Fruit fly (Drosophila melanogaster) whole organism, embryonic: Measurements from ENCODE around the gene scrt.

Source experiments
- Awh ChIP-seq: fragments of 200-800 bp; sonication (Bioruptor generic); IDR thresholded peaks from 2 replicates; pipeline ENCODE4, ENCODE4 v1.3.6; 2022; ENCODE audit warnings: missing biosample characterization, missing genetic modification characterization
- Bteb2 ChIP-seq: fragments of 200-800 bp; sonication (Bioruptor generic); optimal IDR thresholded peaks from 2 replicates; lab custom pipeline; 2016; ENCODE audit warnings: missing biosample characterization, missing genetic modification characterization
- CG11085 ChIP-seq: fragments of 200-800 bp; sonication (Bioruptor generic); IDR thresholded peaks from 2 replicates; pipeline ENCODE4 v1.3.6; 2022; ENCODE audit warnings: missing biosample characterization, missing genetic modification characterization
- CG11456 ChIP-seq: fragments of 200-800 bp; sonication (Bioruptor generic); IDR thresholded peaks from 3 replicates; pipeline ENCODE4 v1.3.6; 2022; ENCODE audit warnings: missing biosample characterization, missing genetic modification characterization
- CG11723 ChIP-seq: fragments of 200-800 bp; sonication (Bioruptor generic); optimal IDR thresholded peaks from 2 replicates; lab custom pipeline; 2017; ENCODE audit warnings: missing biosample characterization, mild to moderate bottlenecking, missing genetic modification characterization
- CG12391 ChIP-seq: fragments of 200-800 bp; sonication (Bioruptor generic); optimal IDR thresholded peaks from 3 replicates; lab custom pipeline; 2018; ENCODE audit warnings: missing biosample characterization, mild to moderate bottlenecking, missing genetic modification characterization, moderate library complexity
- CG12769 ChIP-seq: fragments of 200-800 bp; sonication (Bioruptor generic); optimal IDR thresholded peaks from 2 replicates; lab custom pipeline; 2019; ENCODE audit warnings: missing biosample characterization, mild to moderate bottlenecking, missing genetic modification characterization, moderate library complexity
- CG13296 ChIP-seq: fragments of 200-800 bp; sonication (Bioruptor generic); optimal IDR thresholded peaks from 3 replicates; lab custom pipeline; 2018; ENCODE audit warnings: missing biosample characterization, mild to moderate bottlenecking, missing genetic modification characterization
- CG14667 ChIP-seq: fragments of 200-800 bp; sonication (Bioruptor generic); IDR thresholded peaks from 2 replicates; pipeline ENCODE4 v1.3.6; 2022; ENCODE audit warnings: missing biosample characterization, missing genetic modification characterization
- CG15514 ChIP-seq: fragments of 200-800 bp; sonication (Bioruptor generic); optimal IDR thresholded peaks from 3 replicates; lab custom pipeline; 2017; ENCODE audit warnings: missing biosample characterization, missing genetic modification characterization, mild to moderate bottlenecking, moderate library complexity, missing genetic modification reagents
- CG16779 ChIP-seq: fragments of 200-800 bp; sonication (Bioruptor generic); IDR thresholded peaks from 2 replicates; pipeline ENCODE4 v1.3.6; 2022; ENCODE audit warnings: missing biosample characterization, missing genetic modification characterization
- CG17186 ChIP-seq: fragments of 200-800 bp; sonication (Bioruptor generic); optimal IDR thresholded peaks from 3 replicates; lab custom pipeline; 2017; ENCODE audit warnings: missing biosample characterization, missing genetic modification reagents, missing genetic modification characterization
- CG17361 ChIP-seq: fragments of 200-800 bp; sonication (Bioruptor generic); IDR thresholded peaks from 3 replicates; pipeline ENCODE4 v1.3.6; 2022; ENCODE audit warnings: missing biosample characterization, missing genetic modification characterization
- CG17829 ChIP-seq: fragments of 200-800 bp; optimal IDR thresholded peaks from 2 replicates; lab custom pipeline; 2019; ENCODE audit warnings: missing biosample characterization, mild to moderate bottlenecking, missing genetic modification characterization, moderate library complexity
- CG18619 ChIP-seq: fragments of 200-800 bp; sonication (Bioruptor generic); optimal IDR thresholded peaks from 3 replicates; lab custom pipeline; 2017; ENCODE audit warnings: missing biosample characterization, mild to moderate bottlenecking, missing genetic modification characterization
- CG30020 ChIP-seq: fragments of 200-800 bp; optimal IDR thresholded peaks from 2 replicates; lab custom pipeline; 2019; ENCODE audit warnings: missing biosample characterization, mild to moderate bottlenecking, missing genetic modification characterization, moderate library complexity
- CG34224 ChIP-seq: fragments of 200-800 bp; sonication (Bioruptor generic); IDR thresholded peaks from 3 replicates; pipeline ENCODE4 v1.3.6; 2022; ENCODE audit warnings: missing biosample characterization, missing genetic modification characterization; ENCODE audit not compliant: partially characterized antibody
- CG3726 ChIP-seq: fragments of 200-800 bp; sonication (Bioruptor generic); IDR thresholded peaks from 3 replicates; pipeline ENCODE4, ENCODE4 v1.3.6; 2022; ENCODE audit warnings: missing biosample characterization, missing genetic modification characterization
- CG6689 ChIP-seq: fragments of 200-800 bp; sonication (Bioruptor generic); IDR thresholded peaks from 2 replicates; pipeline ENCODE4 v1.3.6; 2022; ENCODE audit warnings: missing biosample characterization, missing genetic modification characterization
- CG7928 ChIP-seq: fragments of 200-800 bp; sonication (Bioruptor generic); optimal IDR thresholded peaks from 2 replicates; lab custom pipeline; 2017; ENCODE audit warnings: missing biosample characterization, mild to moderate bottlenecking, missing genetic modification characterization
- CG8924 ChIP-seq: fragments of 200-800 bp; optimal IDR thresholded peaks from 3 replicates; lab custom pipeline; 2019; ENCODE audit warnings: missing biosample characterization, mild to moderate bottlenecking, missing genetic modification characterization, moderate library complexity
- CG9609 ChIP-seq: fragments of 200-800 bp; sonication (Bioruptor generic); optimal IDR thresholded peaks from 3 replicates; lab custom pipeline; 2016; ENCODE audit warnings: missing biosample characterization, missing genetic modification characterization
- CTCF ChIP-seq: fragments of 200-800 bp; sonication (Bioruptor generic); optimal IDR thresholded peaks from 2 replicates; lab custom pipeline; 2017; ENCODE audit warnings: missing biosample characterization, mild to moderate bottlenecking, missing genetic modification characterization, moderate library complexity
- D ChIP-seq, 2 experiments: fragments of 200-800 bp in 1 of 2; fragments of >200 bp in 1 of 2; sonication (Bioruptor generic) in 1 of 2; optimal IDR thresholded peaks; 2 replicates in 1 of 2; 3 replicates in 1 of 2; lab custom pipeline; 2017; ENCODE audit warnings: mild to moderate bottlenecking in 1 of 2, missing biosample characterization in 1 of 2, missing genetic modification characterization in 1 of 2, missing genetic modification reagents in 1 of 2
- Dfd ChIP-seq, 2 experiments: fragments of >200 bp; optimal IDR thresholded peaks; 2 replicates each; lab custom pipeline; 2017; ENCODE audit warnings: missing biosample characterization in 2 of 2, missing genetic modification characterization in 2 of 2
- MESR4 ChIP-seq: fragments of 200-800 bp; sonication (Bioruptor generic); optimal IDR thresholded peaks from 2 replicates; lab custom pipeline; 2018; ENCODE audit warnings: missing biosample characterization, mild to moderate bottlenecking, missing genetic modification characterization, moderate library complexity
- MTF-1 ChIP-seq: fragments of 200-800 bp; sonication (Bioruptor generic); optimal IDR thresholded peaks from 2 replicates; lab custom pipeline; 2018; ENCODE audit warnings: missing biosample characterization, mild to moderate bottlenecking, missing genetic modification characterization, borderline replicate concordance
- Myb ChIP-seq: fragments of 200-800 bp; sonication (Bioruptor generic); optimal IDR thresholded peaks from 2 replicates; lab custom pipeline; 2016; ENCODE audit warnings: missing biosample characterization, missing genetic modification characterization
- Nf-YC ChIP-seq: fragments of 200-800 bp; optimal IDR thresholded peaks from 3 replicates; lab custom pipeline; 2019; ENCODE audit warnings: missing biosample characterization, mild to moderate bottlenecking, missing genetic modification characterization, moderate library complexity
- Pdp1 ChIP-seq, 2 experiments: fragments of 200-800 bp; sonication (Bioruptor generic); optimal IDR thresholded peaks; 3 replicates each; lab custom pipeline; 2016; ENCODE audit warnings: missing biosample characterization in 2 of 2, missing genetic modification characterization in 2 of 2, mild to moderate bottlenecking in 1 of 2, moderate library complexity in 1 of 2
- Six4 ChIP-seq: fragments of 200-800 bp; sonication (Bioruptor generic); optimal IDR thresholded peaks from 2 replicates; lab custom pipeline; 2016; ENCODE audit warnings: missing biosample characterization, missing genetic modification characterization
- ap ChIP-seq: fragments of 200-800 bp; sonication (Bioruptor generic); IDR thresholded peaks from 2 replicates; pipeline ENCODE4 v1.3.6; 2022; ENCODE audit warnings: missing biosample characterization, missing genetic modification characterization
- br ChIP-seq: fragments of >200 bp; optimal IDR thresholded peaks from 2 replicates; lab custom pipeline; 2017
- cato ChIP-seq: fragments of 200-800 bp; sonication (Bioruptor generic); optimal IDR thresholded peaks from 2 replicates; lab custom pipeline; 2016; ENCODE audit warnings: missing biosample characterization, missing genetic modification characterization, borderline replicate concordance
- dan ChIP-seq: fragments of 200-800 bp; sonication (Bioruptor generic); IDR thresholded peaks from 2 replicates; pipeline ENCODE4 v1.3.6; 2022; ENCODE audit warnings: missing biosample characterization, missing genetic modification characterization
- danr ChIP-seq: fragments of 200-800 bp; sonication (Bioruptor generic); IDR thresholded peaks from 2 replicates; pipeline ENCODE4 v1.3.6; 2022; ENCODE audit warnings: missing biosample characterization, missing genetic modification characterization
- dysf ChIP-seq: fragments of 200-800 bp; sonication (Bioruptor generic); IDR thresholded peaks from 3 replicates; pipeline ENCODE4 v1.3.6; 2022; ENCODE audit warnings: missing biosample characterization, missing genetic modification characterization
- exex ChIP-seq: fragments of 200-800 bp; sonication (Bioruptor generic); optimal IDR thresholded peaks from 4 replicates; lab custom pipeline; 2018; ENCODE audit warnings: missing biosample characterization, mild to moderate bottlenecking, missing genetic modification characterization, moderate library complexity
- ftz-f1 ChIP-seq: fragments of 200-800 bp; sonication (Bioruptor generic); optimal IDR thresholded peaks from 2 replicates; lab custom pipeline; 2016; ENCODE audit warnings: missing biosample characterization, missing genetic modification characterization
- gsb ChIP-seq: fragments of 200-800 bp; sonication (Bioruptor generic); IDR thresholded peaks from 2 replicates; pipeline ENCODE4 v1.3.6; 2022; ENCODE audit warnings: missing biosample characterization, missing genetic modification characterization
- ham ChIP-seq: fragments of 200-800 bp; sonication (Bioruptor generic); IDR thresholded peaks from 2 replicates; pipeline ENCODE4 v1.3.6; 2022; ENCODE audit warnings: missing biosample characterization, missing genetic modification characterization
- knrl ChIP-seq: fragments of 200-800 bp; sonication (Bioruptor generic); IDR thresholded peaks from 3 replicates; pipeline ENCODE4 v1.3.6; 2022; ENCODE audit warnings: missing biosample characterization, missing genetic modification characterization; ENCODE audit not compliant: partially characterized antibody
- mirr ChIP-seq: fragments of 200-800 bp; sonication (Bioruptor generic); optimal IDR thresholded peaks from 3 replicates; lab custom pipeline; 2018; ENCODE audit warnings: missing biosample characterization, mild to moderate bottlenecking, missing genetic modification characterization
- otp ChIP-seq: fragments of 200-800 bp; sonication (Bioruptor generic); IDR thresholded peaks from 3 replicates; pipeline ENCODE4, ENCODE4 v1.3.6; 2022; ENCODE audit warnings: missing biosample characterization, missing genetic modification characterization
- pan ChIP-seq, 4 experiments: fragments of >200 bp in 3 of 4; fragments of 200-800 bp in 1 of 4; sonication (Bioruptor generic) in 1 of 4; optimal IDR thresholded peaks in 3 of 4; IDR thresholded peaks in 1 of 4; 2 replicates each; pipeline versions ENCODE4 v1.3.6 to Lab custom; 2017 to 2022; ENCODE audit warnings: missing biosample characterization in 2 of 4, missing genetic modification characterization in 2 of 4, mixed read lengths in 1 of 4
- pb ChIP-seq: fragments of 200-800 bp; sonication (Bioruptor generic); optimal IDR thresholded peaks from 3 replicates; lab custom pipeline; 2016; ENCODE audit warnings: missing biosample characterization, missing genetic modification characterization
- sens ChIP-seq: fragments of 200-800 bp; sonication (Bioruptor generic); peaks from one replicate; lab custom pipeline; 2016; ENCODE audit warnings: missing biosample characterization, missing genetic modification characterization
- sob ChIP-seq: fragments of 200-800 bp; sonication (Bioruptor generic); IDR thresholded peaks from 2 replicates; pipeline ENCODE4 v1.3.6; 2022; ENCODE audit warnings: missing biosample characterization, missing genetic modification characterization
- ssp ChIP-seq: fragments of 200-800 bp; sonication (Bioruptor generic); IDR thresholded peaks from 2 replicates; pipeline ENCODE4 v1.3.6; 2022; ENCODE audit warnings: missing biosample characterization, missing genetic modification characterization
- twi ChIP-seq: fragments of 200-800 bp; optimal IDR thresholded peaks from 2 replicates; lab custom pipeline; 2019; ENCODE audit warnings: missing biosample characterization, mild to moderate bottlenecking, missing genetic modification characterization, moderate library complexity

Gene scrt

dm6 chr3L:4025738-4026505, 42.2 kb downstream of the scrt start, which contains the start of gene CG11594 (continued):
- no peak for TF ChIP-seq MESR4
- TF ChIP-seq Bteb2 = peak; percentile 8
- TF ChIP-seq dysf (GFP tag; lab: Robert Waterston, UW) = peak; percentile 29; the same call in 1 of the 3 replicates
- peak; percentile 8 for TF ChIP-seq CG8924 (tag; lab: Kevin White, UChicago)
- TF ChIP-seq Awh (GFP tag; lab: Robert Waterston, UW) = peak; percentile 40; the same call in 1 of the 2 replicates
- TF ChIP-seq dan = no peak
- TF ChIP-seq CTCF (GFP tag; lab: Kevin White, UChicago) = no peak
- no peak for TF ChIP-seq danr (GFP tag; lab: Robert Waterston, UW)
- no peak for TF ChIP-seq ssp
- no peak for TF ChIP-seq D (optimal IDR thresholded peaks at IDR 0.05; lab: Kevin White, UChicago)
- no peak for TF ChIP-seq D (GFP tag; optimal IDR thresholded peaks at IDR 0.05; lab: Kevin White, UChicago)
- no peak for TF ChIP-seq CG14667 (GFP tag; lab: Robert Waterston, UW)
- TF ChIP-seq knrl = no peak
- peak in 1 of 2 experiments; percentile 27 for TF ChIP-seq Pdp1 (GFP tag; optimal IDR thresholded peaks at IDR 0.05; lab: Kevin White, UChicago)
- TF ChIP-seq CG11456 (GFP tag; lab: Robert Waterston, UW) = no peak
- peak; percentile 50; the same call in 1 of the 2 replicates for TF ChIP-seq sob (GFP tag; lab: Robert Waterston, UW)
- TF ChIP-seq pan (optimal IDR thresholded peaks at IDR 0.05; lab: Kevin White, UChicago) = no peak
- TF ChIP-seq pan (GFP tag; optimal IDR thresholded peaks at IDR 0.05 in 1 of 2, IDR thresholded peaks at IDR 0.05 in 1 of 2) = peak in 1 of 2 experiments; percentile 34
- no peak for TF ChIP-seq CG30020 (tag; lab: Kevin White, UChicago)
- no peak for TF ChIP-seq cato (GFP tag; lab: Kevin White, UChicago)
- peak; percentile 65 for TF ChIP-seq CG15514
- no peak for TF ChIP-seq br
- TF ChIP-seq gsb (GFP tag; lab: Robert Waterston, UW) = peak; percentile 41; the same call in 1 of the 2 replicates
- TF ChIP-seq Myb = no peak
- no peak for TF ChIP-seq ham (GFP tag; lab: Robert Waterston, UW)
- TF ChIP-seq CG6689 (GFP tag; lab: Robert Waterston, UW) = no peak
- TF ChIP-seq CG13296 (GFP tag; lab: Kevin White, UChicago) = peak; percentile 49
- no peak for TF ChIP-seq CG17186 (GFP tag; lab: Kevin White, UChicago)
- no peak for TF ChIP-seq CG3726 (GFP tag; lab: Robert Waterston, UW)
- TF ChIP-seq CG34224 (GFP tag; lab: Robert Waterston, UW) = no peak
- no peak for TF ChIP-seq pb (GFP tag; lab: Kevin White, UChicago)
- peak; percentile 22 for TF ChIP-seq mirr (GFP tag; lab: Kevin White, UChicago)
- peak; percentile 4 for TF ChIP-seq CG11723 (GFP tag; lab: Kevin White, UChicago)
- no peak for TF ChIP-seq CG17361 (GFP tag; lab: Robert Waterston, UW)
- TF ChIP-seq CG18619 (GFP tag; lab: Kevin White, UChicago) = peak; percentile 37
- TF ChIP-seq ftz-f1 (GFP tag; lab: Kevin White, UChicago) = no peak
- TF ChIP-seq otp = no peak
- no peak for TF ChIP-seq Dfd (GFP tag; optimal IDR thresholded peaks at IDR 0.05; lab: Kevin White, UChicago)
- no peak for TF ChIP-seq Nf-YC
- no peak for TF ChIP-seq ap (GFP tag; lab: Robert Waterston, UW)
- no peak for TF ChIP-seq CG16779 (GFP tag; lab: Robert Waterston, UW)
- no peak for TF ChIP-seq CG17829 (tag; lab: Kevin White, UChicago)
- no peak for TF ChIP-seq CG11085 (GFP tag; lab: Robert Waterston, UW)
- peak; percentile 62 for TF ChIP-seq sens (GFP tag; lab: Kevin White, UChicago)
- peak; percentile 24 for TF ChIP-seq MTF-1 (GFP tag; lab: Kevin White, UChicago)
- no peak for TF ChIP-seq Six4
- TF ChIP-seq exex (tag; lab: Kevin White, UChicago) = peak; percentile 95
- no peak for TF ChIP-seq twi (tag; lab: Kevin White, UChicago)
- TF ChIP-seq CG12391 (tag; lab: Kevin White, UChicago) = no peak
- no peak for TF ChIP-seq CG7928 (GFP tag; lab: Kevin White, UChicago)
- TF ChIP-seq CG9609 (GFP tag; lab: Kevin White, UChicago) = no peak
- TF ChIP-seq CG12769 (tag; lab: Kevin White, UChicago) = no peak
